Fruit fly (Drosophila melanogaster): Measurements from ENCODE around the gene POLDIP2.

- TF ChIP-seq CTCF (optimal IDR thresholded peaks at IDR 0.05) (peak in 1 of 2 experiments; percentile 13), CG8478 (optimal IDR thresholded peaks at IDR 0.05) (no peak)
Observed at dm6 chr3R:5474551-5474950, 7.0 kb downstream of the POLDIP2 start, which contains the start of the genes CG45100, HDAC3 and Hcs.
